Fruit fly (Drosophila melanogaster) whole organism, embryonic: Measurements from ENCODE around the gene CG11912.

Source experiments
- CG10147 ChIP-seq: fragments of 200-800 bp; sonication (Bioruptor generic); optimal IDR thresholded peaks from 2 replicates; lab custom pipeline; 2019; ENCODE audit warnings: missing biosample characterization, mild to moderate bottlenecking, missing genetic modification characterization, moderate library complexity
- CG10274 ChIP-seq: fragments of 200-800 bp; sonication (Bioruptor generic); optimal IDR thresholded peaks from 3 replicates; lab custom pipeline; 2017; ENCODE audit warnings: missing biosample characterization, mild to moderate bottlenecking, missing genetic modification characterization
- CG10543 ChIP-seq: fragments of 200-800 bp; sonication (Bioruptor generic); optimal IDR thresholded peaks from 3 replicates; lab custom pipeline; 2017; ENCODE audit warnings: missing biosample characterization, mild to moderate bottlenecking, missing genetic modification characterization, moderate library complexity
- CG12769 ChIP-seq: fragments of 200-800 bp; sonication (Bioruptor generic); optimal IDR thresholded peaks from 2 replicates; lab custom pipeline; 2019; ENCODE audit warnings: missing biosample characterization, mild to moderate bottlenecking, missing genetic modification characterization, moderate library complexity
- CG13894 ChIP-seq: fragments of 200-800 bp; sonication (Bioruptor generic); optimal IDR thresholded peaks from 3 replicates; lab custom pipeline; 2018; ENCODE audit warnings: missing biosample characterization, mild to moderate bottlenecking, missing genetic modification characterization, moderate library complexity
- CG14441 ChIP-seq: fragments of 200-800 bp; sonication (Bioruptor generic); IDR thresholded peaks from 2 replicates; pipeline ENCODE4 v1.3.6; 2022; ENCODE audit warnings: missing biosample characterization, missing genetic modification characterization
- CG14667 ChIP-seq: fragments of 200-800 bp; sonication (Bioruptor generic); IDR thresholded peaks from 2 replicates; pipeline ENCODE4 v1.3.6; 2022; ENCODE audit warnings: missing biosample characterization, missing genetic modification characterization
- CG1602 ChIP-seq: fragments of 200-800 bp; sonication (Bioruptor generic); optimal IDR thresholded peaks from 3 replicates; lab custom pipeline; 2016; ENCODE audit warnings: missing biosample characterization, missing genetic modification characterization
- CG17912 ChIP-seq: fragments of 200-800 bp; sonication (Bioruptor generic); optimal IDR thresholded peaks from 2 replicates; lab custom pipeline; 2018; ENCODE audit warnings: missing biosample characterization, mild to moderate bottlenecking, missing genetic modification characterization
- CG1792 ChIP-seq: fragments of 200-800 bp; sonication (Bioruptor generic); optimal IDR thresholded peaks from 2 replicates; lab custom pipeline; 2016; ENCODE audit warnings: missing biosample characterization, missing genetic modification characterization
- CG1832 ChIP-seq: fragments of 200-800 bp; sonication (Bioruptor generic); optimal IDR thresholded peaks from 2 replicates; lab custom pipeline; 2017; ENCODE audit warnings: missing biosample characterization, mild to moderate bottlenecking, missing genetic modification characterization, inconsistent platforms
- CG33213 ChIP-seq: fragments of 200-800 bp; sonication (Bioruptor generic); optimal IDR thresholded peaks from 3 replicates; lab custom pipeline; 2016; ENCODE audit warnings: missing biosample characterization, missing genetic modification characterization
- CG34422 ChIP-seq: fragments of 200-800 bp; sonication (Bioruptor generic); IDR thresholded peaks from 3 replicates; pipeline ENCODE4 v1.3.6; 2022; ENCODE audit warnings: missing biosample characterization, missing genetic modification characterization
- CG4854 ChIP-seq: fragments of 200-800 bp; sonication (Bioruptor generic); optimal IDR thresholded peaks from 2 replicates; lab custom pipeline; 2016; ENCODE audit warnings: missing biosample characterization, missing genetic modification characterization, inconsistent platforms
- CG5953 ChIP-seq: fragments of 200-800 bp; sonication (Bioruptor generic); IDR thresholded peaks from 2 replicates; pipeline ENCODE4 v1.3.6; 2022; ENCODE audit warnings: missing biosample characterization, missing genetic modification characterization
- CG9797 ChIP-seq: fragments of 200-800 bp; sonication (Bioruptor generic); optimal IDR thresholded peaks from 3 replicates; lab custom pipeline; 2018; ENCODE audit warnings: missing biosample characterization, mild to moderate bottlenecking, missing genetic modification characterization
- D ChIP-seq, 2 experiments: fragments of 200-800 bp in 1 of 2; fragments of >200 bp in 1 of 2; sonication (Bioruptor generic) in 1 of 2; optimal IDR thresholded peaks; 2 replicates in 1 of 2; 3 replicates in 1 of 2; lab custom pipeline; 2017; ENCODE audit warnings: mild to moderate bottlenecking in 1 of 2, missing biosample characterization in 1 of 2, missing genetic modification characterization in 1 of 2, missing genetic modification reagents in 1 of 2
- Deaf1 ChIP-seq: fragments of 200-800 bp; optimal IDR thresholded peaks from 3 replicates; lab custom pipeline; 2019; ENCODE audit warnings: missing biosample characterization, mild to moderate bottlenecking, missing genetic modification characterization, moderate library complexity
- Dref ChIP-seq: fragments of 200-800 bp; sonication (Bioruptor generic); IDR thresholded peaks from 2 replicates; pipeline ENCODE4 v1.3.6; 2022; ENCODE audit warnings: missing biosample characterization, missing genetic modification characterization
- Drgx ChIP-seq: fragments of 200-800 bp; sonication (Bioruptor generic); IDR thresholded peaks from 2 replicates; pipeline ENCODE4 v1.3.6; 2022; ENCODE audit warnings: missing biosample characterization, missing genetic modification characterization
- H15 ChIP-seq: fragments of 200-800 bp; sonication (Bioruptor generic); IDR thresholded peaks from 3 replicates; pipeline ENCODE4 v1.3.6; 2022; ENCODE audit warnings: missing biosample characterization, missing genetic modification characterization
- HLHmδ ChIP-seq: fragments of 200-800 bp; sonication (Bioruptor generic); optimal IDR thresholded peaks from 2 replicates; lab custom pipeline; 2018; ENCODE audit warnings: missing biosample characterization, mild to moderate bottlenecking, missing genetic modification characterization, moderate library complexity
- Hr39 ChIP-seq: fragments of >200 bp; optimal IDR thresholded peaks from 2 replicates; lab custom pipeline; 2017
- MTF-1 ChIP-seq: fragments of 200-800 bp; sonication (Bioruptor generic); optimal IDR thresholded peaks from 2 replicates; lab custom pipeline; 2018; ENCODE audit warnings: missing biosample characterization, mild to moderate bottlenecking, missing genetic modification characterization, borderline replicate concordance
- Med ChIP-seq: fragments of 200-800 bp; sonication (Bioruptor generic); peaks from one replicate; lab custom pipeline; 2016; ENCODE audit warnings: missing biosample characterization, missing genetic modification characterization, mild to moderate bottlenecking, inconsistent platforms, moderate library complexity
- Oaz ChIP-seq: fragments of 200-800 bp; sonication (Bioruptor generic); IDR thresholded peaks from 2 replicates; pipeline ENCODE4 v1.3.6; 2022; ENCODE audit warnings: missing biosample characterization, missing genetic modification characterization
- Pdp1 ChIP-seq, 2 experiments: fragments of 200-800 bp; sonication (Bioruptor generic); optimal IDR thresholded peaks; 3 replicates each; lab custom pipeline; 2016; ENCODE audit warnings: missing biosample characterization in 2 of 2, missing genetic modification characterization in 2 of 2, mild to moderate bottlenecking in 1 of 2, moderate library complexity in 1 of 2
- Poxn ChIP-seq: fragments of 200-800 bp; sonication (Bioruptor generic); IDR thresholded peaks from 2 replicates; pipeline ENCODE4 v1.3.6; 2022; ENCODE audit warnings: missing biosample characterization, missing genetic modification characterization
- Rfx ChIP-seq: fragments of 200-800 bp; sonication (Bioruptor generic); IDR thresholded peaks from 2 replicates; pipeline ENCODE4 v1.3.6; 2022; ENCODE audit warnings: missing biosample characterization, missing genetic modification characterization
- Tbp ChIP-seq: fragments of >200 bp; optimal IDR thresholded peaks from 2 replicates; lab custom pipeline; 2018; ENCODE audit warnings: missing biosample characterization, missing genetic modification characterization
- ato ChIP-seq: fragments of 200-800 bp; sonication (Bioruptor generic); IDR thresholded peaks from 2 replicates; pipeline ENCODE4 v1.3.6; 2022; ENCODE audit warnings: missing biosample characterization, missing genetic modification characterization; ENCODE audit not compliant: partially characterized antibody
- chm ChIP-seq: fragments of 200-800 bp; sonication (Bioruptor generic); IDR thresholded peaks from 2 replicates; pipeline ENCODE4 v1.3.6; 2022; ENCODE audit warnings: missing biosample characterization, missing genetic modification characterization
- crol ChIP-seq: fragments of 200-800 bp; sonication (Bioruptor generic); IDR thresholded peaks from 2 replicates; pipeline ENCODE4 v1.3.6; 2022; ENCODE audit warnings: missing biosample characterization, missing genetic modification characterization
- dysf ChIP-seq: fragments of 200-800 bp; sonication (Bioruptor generic); IDR thresholded peaks from 3 replicates; pipeline ENCODE4 v1.3.6; 2022; ENCODE audit warnings: missing biosample characterization, missing genetic modification characterization
- exex ChIP-seq: fragments of 200-800 bp; sonication (Bioruptor generic); optimal IDR thresholded peaks from 4 replicates; lab custom pipeline; 2018; ENCODE audit warnings: missing biosample characterization, mild to moderate bottlenecking, missing genetic modification characterization, moderate library complexity
- ftz-f1 ChIP-seq: fragments of 200-800 bp; sonication (Bioruptor generic); optimal IDR thresholded peaks from 2 replicates; lab custom pipeline; 2016; ENCODE audit warnings: missing biosample characterization, missing genetic modification characterization
- h ChIP-seq: fragments of >200 bp; optimal IDR thresholded peaks from 2 replicates; lab custom pipeline; 2017
- inv ChIP-seq: fragments of 200-800 bp; sonication (Bioruptor generic); IDR thresholded peaks from 2 replicates; pipeline ENCODE4 v1.3.6; 2022; ENCODE audit warnings: missing biosample characterization, missing genetic modification characterization; ENCODE audit not compliant: partially characterized antibody
- lab ChIP-seq: fragments of 200-800 bp; sonication (Bioruptor generic); optimal IDR thresholded peaks from 3 replicates; lab custom pipeline; 2017; ENCODE audit warnings: missing biosample characterization, missing genetic modification characterization, mild to moderate bottlenecking, moderate library complexity, missing genetic modification reagents
- nom ChIP-seq: fragments of 200-800 bp; sonication (Bioruptor generic); optimal IDR thresholded peaks from 2 replicates; lab custom pipeline; 2017; ENCODE audit warnings: missing biosample characterization, missing genetic modification characterization, mild to moderate bottlenecking, moderate library complexity, missing genetic modification reagents
- sqz ChIP-seq: fragments of 200-800 bp; sonication (Bioruptor generic); optimal IDR thresholded peaks from 3 replicates; lab custom pipeline; 2018; ENCODE audit warnings: missing biosample characterization, mild to moderate bottlenecking, missing genetic modification characterization
- trem ChIP-seq: fragments of 200-800 bp; optimal IDR thresholded peaks from 3 replicates; lab custom pipeline; 2019; ENCODE audit warnings: missing biosample characterization, mild to moderate bottlenecking, missing genetic modification characterization, moderate library complexity
- tup ChIP-seq: fragments of 200-800 bp; sonication (Bioruptor generic); optimal IDR thresholded peaks from 2 replicates; lab custom pipeline; 2016; ENCODE audit warnings: missing biosample characterization, mild to moderate bottlenecking, missing genetic modification characterization, moderate library complexity

CG11912 gene

DNA sequence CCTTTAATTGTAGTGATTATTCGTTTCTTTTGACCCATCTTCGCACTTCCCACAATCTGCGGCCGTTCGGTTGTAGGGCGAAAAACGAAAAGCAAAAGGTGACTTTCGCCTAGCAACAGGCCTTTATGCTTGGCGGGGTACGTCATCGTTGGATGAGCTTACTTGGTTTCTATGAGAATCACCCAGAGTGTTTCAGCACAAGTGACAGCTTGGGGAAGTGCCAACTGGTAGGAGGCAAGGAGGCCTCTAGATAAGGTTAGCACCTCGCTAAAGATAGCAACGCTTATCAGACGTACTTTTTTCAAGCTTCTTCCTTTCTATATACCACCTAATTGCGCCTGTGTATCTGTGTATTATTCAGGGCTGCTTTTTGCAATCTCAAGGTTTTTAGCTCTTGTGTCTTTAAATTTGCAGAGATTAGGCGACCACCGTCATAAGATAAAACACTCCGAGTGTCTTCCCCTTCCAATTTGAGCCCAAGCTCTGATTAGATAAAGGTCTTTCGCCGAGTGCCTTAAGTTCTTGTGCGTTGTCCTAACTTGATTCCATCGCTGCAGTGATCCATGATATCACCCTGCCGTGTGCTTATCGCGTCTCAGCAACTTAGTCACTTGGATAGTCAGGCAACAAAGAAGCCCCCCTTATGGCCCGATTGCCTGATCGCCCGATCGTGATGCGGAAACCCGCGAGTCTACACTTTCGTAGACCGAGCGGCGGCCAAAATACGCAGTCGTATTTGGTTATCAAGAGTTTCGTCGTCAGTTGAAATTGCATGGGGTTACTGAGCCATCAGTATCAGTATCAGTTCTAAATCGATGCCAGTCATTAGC lies 18.0 kb downstream of the CG11912 start (continued):
- no peak for TF ChIP-seq CG5953 (GFP tag; lab: Robert Waterston, UW)

- TF ChIP-seq lab (GFP tag; lab: Kevin White, UChicago), result peak; percentile 69
- TF ChIP-seq dysf (GFP tag; lab: Robert Waterston, UW), result no peak
- no peak for TF ChIP-seq CG1832 (GFP tag; lab: Kevin White, UChicago)
- peak in 1 of 2 experiments; percentile 20 for TF ChIP-seq Pdp1 (GFP tag; optimal IDR thresholded peaks at IDR 0.05; lab: Kevin White, UChicago)
- TF ChIP-seq inv (GFP tag; lab: Robert Waterston, UW), result no peak
- peak; percentile 60 for TF ChIP-seq Med (GFP tag; lab: Kevin White, UChicago)
- TF ChIP-seq Poxn (GFP tag; lab: Robert Waterston, UW), result no peak
- TF ChIP-seq CG1602 (GFP tag; lab: Kevin White, UChicago), result no peak
- TF ChIP-seq exex, result peak; percentile 5
Measured at dm6 chr2L:300006-300405, 19.1 kb downstream of the CG11912 start.

DNA sequence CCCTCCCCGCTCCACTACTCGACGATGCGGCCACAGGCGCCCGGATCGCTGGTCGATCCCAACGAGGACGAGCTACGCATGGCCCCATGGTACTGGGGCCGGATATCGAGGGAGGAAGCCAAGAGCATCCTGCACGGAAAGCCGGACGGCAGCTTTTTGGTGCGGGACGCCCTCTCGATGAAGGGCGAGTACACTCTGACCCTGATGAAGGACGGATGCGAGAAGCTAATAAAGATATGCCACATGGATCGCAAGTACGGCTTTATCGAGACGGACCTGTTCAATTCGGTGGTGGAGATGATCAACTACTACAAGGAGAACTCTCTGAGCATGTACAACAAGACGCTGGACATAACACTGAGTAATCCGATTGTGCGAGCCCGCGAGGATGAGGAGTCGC lies 20.0 kb downstream of the CG11912 start:
- no peak for TF ChIP-seq CG33213 (GFP tag; lab: Kevin White, UChicago)
- TF ChIP-seq Med (GFP tag; lab: Kevin White, UChicago), result peak; percentile 52
- TF ChIP-seq CG1792 (GFP tag; lab: Kevin White, UChicago), result no peak
- TF ChIP-seq HLHmδ (GFP tag; lab: Kevin White, UChicago), result no peak

- TF ChIP-seq trem (no peak), CG34422 (GFP tag; lab: Robert Waterston, UW) (peak; percentile 54; the same call in 1 of the 3 replicates), CG1832 (GFP tag; lab: Kevin White, UChicago) (peak; percentile 91), CG4854 (GFP tag; lab: Kevin White, UChicago) (no peak), sqz (GFP tag; lab: Kevin White, UChicago) (no peak), Dref (no peak), CG14441 (GFP tag; lab: Robert Waterston, UW) (no peak), H15 (GFP tag; lab: Robert Waterston, UW) (no peak), Med (GFP tag; lab: Kevin White, UChicago) (peak; percentile 30), CG13894 (tag; lab: Kevin White, UChicago) (peak; percentile 65), Deaf1 (peak; percentile 79), crol (GFP tag; lab: Robert Waterston, UW) (0 out of 2 replicates have a peak, but pooled peaks have one; percentile 52), chm (GFP tag; lab: Robert Waterston, UW) (0 out of 2 replicates have a peak, but pooled peaks have one; percentile 37), CG12769 (tag; lab: Kevin White, UChicago) (peak; percentile 50), tup (no peak), ftz-f1 (GFP tag; lab: Kevin White, UChicago) (peak; percentile 31), CG14667 (no peak), MTF-1 (peak; percentile 13), CG10147 (peak; percentile 9), CG9797 (no peak), Tbp (GFP tag; lab: Kevin White, UChicago) (no peak), CG10274 (no peak), Drgx (GFP tag; lab: Robert Waterston, UW) (no peak), CG17912 (GFP tag; lab: Kevin White, UChicago) (no peak), CG10543 (GFP tag; lab: Kevin White, UChicago) (peak; percentile 63), Rfx (GFP tag; lab: Robert Waterston, UW) (peak; percentile 39; the same call in 1 of the 2 replicates), nom (GFP tag; lab: Kevin White, UChicago) (peak; percentile 35), Oaz (GFP tag; lab: Robert Waterston, UW) (no peak), ato (GFP tag; lab: Robert Waterston, UW) (no peak), Hr39 (lab: Kevin White, UChicago) (no peak), h (no peak), D (optimal IDR thresholded peaks at IDR 0.05; lab: Kevin White, UChicago) (no peak), D (GFP tag; optimal IDR thresholded peaks at IDR 0.05; lab: Kevin White, UChicago) (no peak)
Measured at dm6 chr2L:298285-298644, 20.8 kb downstream of the CG11912 start.
